Worm (Caenorhabditis elegans): Measurements from ENCODE around the gene Y45F10B.9.

ce11 chrIV:13549350-13549749 lies 48.4 kb downstream of the Y45F10B.9 start:
- TF ChIP-seq nhr-12 (tag; optimal IDR thresholded peaks at IDR 0.05) (no peak), sem-2 (GFP tag; optimal IDR thresholded peaks at IDR 0.05) (no peak), pha-4 (tag; optimal IDR thresholded peaks at IDR 0.05) (no peak), sptf-1 (tag; optimal IDR thresholded peaks at IDR 0.05) (peak; percentile 50), lin-13 (tag; optimal IDR thresholded peaks at IDR 0.05) (no peak), lsy-2 (tag; optimal IDR thresholded peaks at IDR 0.05) (no peak), nhr-76 (tag; optimal IDR thresholded peaks at IDR 0.05) (no peak), elt-1 (tag; optimal IDR thresholded peaks at IDR 0.05; ENCODE audit: borderline replicate concordance, insufficient read depth) (no peak), nhr-237 (tag; optimal IDR thresholded peaks at IDR 0.05) (no peak)

Measured in whole organism, mixed stage, embryonic.